Worm (Caenorhabditis elegans): ENCODE data around the gene grd-5.

The grd-5 gene

ce11 chrV:8594105-8594964 is 24.5 kb upstream of the grd-5 start, which contains the start of gene tag-196:
TSS of gene tag-196 (plus strand) at chrV:8594914.
- TF ChIP-seq F13H6.1 (tag; optimal IDR thresholded peaks at IDR 0.05) (peak; percentile 46), lsy-2 (tag; optimal IDR thresholded peaks at IDR 0.05) (peak in 1 of 2 experiments; percentile 29), ZK546.5 (tag; optimal IDR thresholded peaks at IDR 0.05) (no peak), nhr-12 (tag; optimal IDR thresholded peaks at IDR 0.05) (no peak), ztf-4 (tag; optimal IDR thresholded peaks at IDR 0.05) (no peak), ztf-1 (GFP tag; conservative IDR thresholded peaks at IDR 0.05) (no peak), sma-9 (GFP tag; optimal IDR thresholded peaks at IDR 0.05) (peak; percentile 9), sma-9 (tag; optimal IDR thresholded peaks at IDR 0.05) (no peak), aly-2 (tag; optimal IDR thresholded peaks at IDR 0.05) (no peak), nhr-129 (tag; optimal IDR thresholded peaks at IDR 0.05) (peak; percentile 62), C34F6.9 (tag; optimal IDR thresholded peaks at IDR 0.05) (no peak), mdl-1 (tag; optimal IDR thresholded peaks at IDR 0.05) (no peak), mbf-1 (tag; optimal IDR thresholded peaks at IDR 0.05) (no peak), R02D3.7 (tag; optimal IDR thresholded peaks at IDR 0.05) (no peak), nhr-21 (tag; optimal IDR thresholded peaks at IDR 0.05) (no peak)

- no peak for TF ChIP-seq mab-5 (tag; optimal IDR thresholded peaks at IDR 0.05)
- TF ChIP-seq skn-1 (tag; optimal IDR thresholded peaks at IDR 0.05): no peak
- TF ChIP-seq Y55F3AM.14 (GFP tag; optimal IDR thresholded peaks at IDR 0.05): no peak
- no peak for TF ChIP-seq sma-3 (GFP tag; optimal IDR thresholded peaks at IDR 0.05)
- TF ChIP-seq nhr-10 (tag; optimal IDR thresholded peaks at IDR 0.05): no peak
- no peak for TF ChIP-seq sem-4 (tag; optimal IDR thresholded peaks at IDR 0.05)
- no peak for TF ChIP-seq aly-2 (tag; optimal IDR thresholded peaks at IDR 0.05)
- TF ChIP-seq nhr-11 (tag; optimal IDR thresholded peaks at IDR 0.05): no peak
Observed at ce11 chrV:8599192-8599591, 19.6 kb upstream of the grd-5 start, which contains the start of gene F41E6.7. TSS of gene F41E6.7 (minus strand) at chrV:8599292.

ce11 chrV:8599957-8600356 is 18.9 kb upstream of the grd-5 start:
- no peak for TF ChIP-seq unc-55 (GFP tag; optimal IDR thresholded peaks at IDR 0.05)
- TF ChIP-seq zag-1 (tag; optimal IDR thresholded peaks at IDR 0.05): no peak
- TF ChIP-seq peb-1 (tag; optimal IDR thresholded peaks at IDR 0.05): no peak
- no peak for TF ChIP-seq ztf-4 (tag; optimal IDR thresholded peaks at IDR 0.05)
- TF ChIP-seq unc-62 (GFP tag; optimal IDR thresholded peaks at IDR 0.05): no peak
- no peak for TF ChIP-seq fos-1 (tag; optimal IDR thresholded peaks at IDR 0.05)
- TF ChIP-seq mab-5 (tag; optimal IDR thresholded peaks at IDR 0.05): no peak
- TF ChIP-seq sma-3 (GFP tag; optimal IDR thresholded peaks at IDR 0.05): no peak
- no peak for TF ChIP-seq ztf-11 (tag; optimal IDR thresholded peaks at IDR 0.05)
- TF ChIP-seq mbf-1 (tag; optimal IDR thresholded peaks at IDR 0.05): no peak
- no peak for TF ChIP-seq lin-39 (tag; optimal IDR thresholded peaks at IDR 0.05)
- TF ChIP-seq nhr-12 (tag; optimal IDR thresholded peaks at IDR 0.05): no peak
- no peak for TF ChIP-seq F13H6.1 (tag; optimal IDR thresholded peaks at IDR 0.05)
- TF ChIP-seq elt-3 (tag; optimal IDR thresholded peaks at IDR 0.05): no peak

- TF ChIP-seq Y55F3AM.14 (GFP tag; optimal IDR thresholded peaks at IDR 0.05) (no peak), unc-62 (GFP tag; optimal IDR thresholded peaks at IDR 0.05) (no peak)
Observed at ce11 chrV:8601420-8601819, 17.4 kb upstream of the grd-5 start, which contains the start of gene F41E6.8. TSS of gene F41E6.8 (minus strand) at chrV:8601520.

ce11 chrV:8602638-8603037 is 16.2 kb upstream of the grd-5 start, which contains the start of gene F41E6.15:
TSS of gene F41E6.15 (minus strand) at chrV:8602738.
- TF ChIP-seq unc-62 (GFP tag; optimal IDR thresholded peaks at IDR 0.05) (no peak), lsy-2 (tag; optimal IDR thresholded peaks at IDR 0.05) (no peak), mab-5 (tag; optimal IDR thresholded peaks at IDR 0.05) (no peak), R02D3.7 (tag; optimal IDR thresholded peaks at IDR 0.05) (no peak), nhr-237 (tag; optimal IDR thresholded peaks at IDR 0.05) (no peak), lin-39 (tag; optimal IDR thresholded peaks at IDR 0.05) (no peak), snpc-4 (tag; optimal IDR thresholded peaks at IDR 0.05) (no peak), ceh-82 (tag; optimal IDR thresholded peaks at IDR 0.05) (no peak), ztf-1 (GFP tag; conservative IDR thresholded peaks at IDR 0.05) (no peak), unc-39 (tag; optimal IDR thresholded peaks at IDR 0.05) (no peak)

Measured in whole organism, L2 larva.